Worm (Caenorhabditis elegans) whole organism, late embryonic: ENCODE measurements around the gene K12H4.6.

ENCODE experiments used
- C08G9.2 ChIP-seq: sonication (generic microtip); optimal IDR thresholded peaks from 2 replicates; lab custom pipeline; 2016; ENCODE audit warnings: mild to moderate bottlenecking, missing genetic modification characterization, moderate library complexity, missing compliant biosample characterization
- F13H6.1 ChIP-seq: sonication (generic microtip); optimal IDR thresholded peaks from 2 replicates; lab custom pipeline; 2016; ENCODE audit warnings: missing genetic modification characterization, missing compliant biosample characterization
- ahr-1 ChIP-seq: sonication (generic microtip); optimal IDR thresholded peaks from 2 replicates; lab custom pipeline; 2016; ENCODE audit warnings: missing genetic modification characterization, missing compliant biosample characterization
- ceh-14 ChIP-seq: sonication (generic microtip); optimal IDR thresholded peaks from 2 replicates; lab custom pipeline; 2016; ENCODE audit warnings: missing genotype, missing genetic modification characterization, missing compliant biosample characterization
- ceh-18 ChIP-seq: sonication (generic microtip); optimal IDR thresholded peaks from 2 replicates; lab custom pipeline; 2016; ENCODE audit warnings: missing genetic modification characterization, missing compliant biosample characterization
- ceh-22 ChIP-seq: sonication (generic microtip); optimal IDR thresholded peaks from 2 replicates; lab custom pipeline; 2017; ENCODE audit warnings: missing biosample characterization, missing genetic modification characterization
- ceh-30 ChIP-seq: fragments of 150-350 bp; optimal IDR thresholded peaks from 2 replicates; lab custom pipeline; 2014; ENCODE audit warnings: missing biosample characterization, missing genetic modification characterization
- ceh-34 ChIP-seq: sonication (generic microtip); optimal IDR thresholded peaks from 2 replicates; lab custom pipeline; 2016; ENCODE audit warnings: mild to moderate bottlenecking, missing genetic modification characterization, missing compliant biosample characterization
- ceh-45 ChIP-seq: fragments of 200-800 bp; sonication (Bioruptor generic); IDR thresholded peaks from 2 replicates; pipeline ENCODE4 v1.3.6; 2022; ENCODE audit warnings: missing genetic modification reagents, missing genetic modification characterization, missing compliant biosample characterization
- ceh-48 ChIP-seq: sonication (generic microtip); optimal IDR thresholded peaks from 2 replicates; lab custom pipeline; 2016; ENCODE audit warnings: missing genetic modification characterization, inconsistent platforms, missing compliant biosample characterization
- che-1 ChIP-seq: sonication (generic microtip); optimal IDR thresholded peaks from 2 replicates; lab custom pipeline; 2016; ENCODE audit warnings: mild to moderate bottlenecking, missing genetic modification characterization, missing compliant biosample characterization
- elt-2 ChIP-seq: sonication (generic microtip); optimal IDR thresholded peaks from 2 replicates; lab custom pipeline; 2016; ENCODE audit warnings: missing genetic modification reagents, missing genetic modification characterization, missing compliant biosample characterization
- elt-4 ChIP-seq: sonication (generic microtip); optimal IDR thresholded peaks from 2 replicates; lab custom pipeline; 2016; ENCODE audit warnings: missing genetic modification characterization, missing compliant biosample characterization
- fax-1 ChIP-seq: sonication (generic microtip); optimal IDR thresholded peaks from 2 replicates; lab custom pipeline; 2016; ENCODE audit warnings: missing genotype, missing genetic modification characterization, missing compliant biosample characterization
- fkh-10 ChIP-seq: fragments of 150-350 bp; optimal IDR thresholded peaks from 2 replicates; lab custom pipeline; 2014; ENCODE audit warnings: missing biosample characterization, missing genetic modification reagents, missing genetic modification characterization
- fkh-6 ChIP-seq: sonication (generic microtip); optimal IDR thresholded peaks from 2 replicates; lab custom pipeline; 2016; ENCODE audit warnings: missing genetic modification characterization, missing compliant biosample characterization
- gmeb-2 ChIP-seq: sonication (generic microtip); optimal IDR thresholded peaks from 2 replicates; lab custom pipeline; 2016; ENCODE audit warnings: missing genetic modification characterization, inconsistent platforms, missing compliant biosample characterization
- hlh-13 ChIP-seq: fragments of 200-800 bp; sonication (Bioruptor generic); optimal IDR thresholded peaks from 2 replicates; lab custom pipeline; 2018; ENCODE audit warnings: mild to moderate bottlenecking, missing genetic modification characterization, missing compliant biosample characterization
- hlh-15 ChIP-seq: sonication (generic microtip); optimal IDR thresholded peaks from 2 replicates; lab custom pipeline; 2016; ENCODE audit warnings: missing genetic modification characterization, missing compliant biosample characterization
- hlh-30 ChIP-seq: sonication (generic microtip); optimal IDR thresholded peaks from 2 replicates; lab custom pipeline; 2017; ENCODE audit warnings: antibody characterized with exemption, missing genetic modification characterization, missing compliant biosample characterization; ENCODE audit not compliant: insufficient read depth
- hlh-6 ChIP-seq: sonication (generic microtip); optimal IDR thresholded peaks from 2 replicates; lab custom pipeline; 2016; ENCODE audit warnings: missing genotype, missing genetic modification characterization, missing compliant biosample characterization
- lim-6 ChIP-seq: sonication (generic microtip); optimal IDR thresholded peaks from 2 replicates; lab custom pipeline; 2016; ENCODE audit warnings: missing genetic modification characterization, missing compliant biosample characterization
- lin-11 ChIP-seq: fragments of 200-800 bp; sonication (Bioruptor generic); optimal IDR thresholded peaks from 2 replicates; lab custom pipeline; 2018; ENCODE audit warnings: mild to moderate bottlenecking, missing genetic modification characterization, missing compliant biosample characterization
- madf-2 ChIP-seq: sonication (generic microtip); optimal IDR thresholded peaks from 2 replicates; lab custom pipeline; 2017; ENCODE audit warnings: missing genetic modification characterization, missing compliant biosample characterization
- nfya-1 ChIP-seq: sonication (generic microtip); optimal IDR thresholded peaks from 2 replicates; lab custom pipeline; 2017; ENCODE audit warnings: missing genetic modification characterization, mild to moderate bottlenecking, missing compliant biosample characterization, antibody characterized with exemption, moderate library complexity
- nhr-11 ChIP-seq: fragments of 150-350 bp; optimal IDR thresholded peaks from 2 replicates; lab custom pipeline; 2014; ENCODE audit warnings: missing biosample characterization, missing genetic modification characterization
- nhr-232 ChIP-seq: sonication (generic microtip); optimal IDR thresholded peaks from 2 replicates; lab custom pipeline; 2016; ENCODE audit warnings: missing genetic modification characterization, missing compliant biosample characterization
- pat-9 ChIP-seq: fragments of 200-800 bp; sonication (Bioruptor generic); optimal IDR thresholded peaks from 2 replicates; lab custom pipeline; 2018; ENCODE audit warnings: mild to moderate bottlenecking, missing genetic modification characterization, moderate library complexity, missing compliant biosample characterization
- pax-1 ChIP-seq: fragments of 150-350 bp; optimal IDR thresholded peaks from 2 replicates; lab custom pipeline; 2014; ENCODE audit warnings: missing biosample characterization, missing genetic modification characterization
- pros-1 ChIP-seq: fragments of 150-350 bp; optimal IDR thresholded peaks from 2 replicates; lab custom pipeline; 2014; ENCODE audit warnings: missing biosample characterization, missing genetic modification reagents, missing genetic modification characterization
- ref-2 ChIP-seq: sonication (generic microtip); optimal IDR thresholded peaks from 2 replicates; lab custom pipeline; 2016; ENCODE audit warnings: missing genetic modification characterization, missing compliant biosample characterization
- sox-2 ChIP-seq: fragments of 200-800 bp; sonication (Bioruptor generic); IDR thresholded peaks from 2 replicates; pipeline ENCODE4 v1.3.6; 2022; ENCODE audit warnings: missing genetic modification reagents, missing genetic modification characterization, missing compliant biosample characterization
- syd-9 ChIP-seq: sonication (generic microtip); optimal IDR thresholded peaks from 2 replicates; lab custom pipeline; 2016; ENCODE audit warnings: mild to moderate bottlenecking, missing genetic modification characterization, moderate library complexity, missing compliant biosample characterization
- tbx-2 ChIP-seq: sonication (generic microtip); optimal IDR thresholded peaks from 2 replicates; lab custom pipeline; 2016; ENCODE audit warnings: missing genetic modification characterization, missing compliant biosample characterization
- zip-5 ChIP-seq: sonication (generic microtip); optimal IDR thresholded peaks from 2 replicates; lab custom pipeline; 2016; ENCODE audit warnings: missing genetic modification characterization, missing compliant biosample characterization

K12H4.6 gene

DNA sequence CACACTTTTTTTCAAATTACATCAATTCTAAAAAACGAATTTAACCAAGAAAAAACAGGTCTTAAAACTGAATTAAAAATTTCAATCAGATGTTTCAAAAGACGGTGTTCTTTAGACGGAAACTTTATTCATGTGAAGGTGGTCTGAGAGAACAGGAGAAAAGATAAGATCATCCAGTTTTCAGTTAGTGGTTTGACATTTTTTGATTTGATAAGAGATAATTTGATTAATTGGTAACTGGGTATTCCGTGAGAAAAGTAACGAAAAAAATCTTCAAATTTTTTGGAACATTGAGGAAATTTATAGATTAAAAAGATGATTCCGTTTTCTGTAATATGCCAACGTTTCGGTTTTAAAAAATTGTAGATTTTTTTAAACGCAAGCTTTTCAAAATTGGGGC is 6.2 kb downstream of the K12H4.6 start:
- TF ChIP-seq nfya-1, result no peak
- no peak for TF ChIP-seq ceh-18 (tag; lab: Kevin White, UChicago)
- TF ChIP-seq ceh-14 (tag; lab: Kevin White, UChicago), result no peak
- no peak for TF ChIP-seq hlh-15
- TF ChIP-seq C08G9.2, result no peak
- TF ChIP-seq elt-2 (tag; lab: Kevin White, UChicago), result no peak
- no peak for TF ChIP-seq ceh-34 (tag; lab: Kevin White, UChicago)
- no peak for TF ChIP-seq sox-2 (GFP tag; lab: Robert Waterston, UW)
- no peak for TF ChIP-seq tbx-2 (tag; lab: Kevin White, UChicago)

DNA sequence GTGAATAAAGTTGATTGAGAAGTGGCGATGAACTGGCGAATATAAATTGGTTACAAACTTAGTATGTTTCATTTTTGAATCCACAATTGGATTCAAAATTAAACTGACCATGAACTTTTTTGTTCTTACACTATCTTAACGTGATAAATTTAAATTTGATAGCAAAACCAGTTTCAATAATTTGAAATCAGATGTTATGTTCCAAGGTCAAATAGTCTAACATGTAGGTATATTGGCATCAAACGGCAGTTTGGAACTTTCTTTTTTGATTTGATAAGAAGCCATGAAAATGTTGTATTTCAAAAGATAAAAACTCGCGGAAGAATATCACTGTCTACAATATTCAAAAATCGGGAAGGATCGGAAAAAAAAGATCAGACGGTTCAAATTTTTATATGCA is 6.6 kb downstream of the K12H4.6 start:
- TF ChIP-seq nhr-11 (tag; lab: Kevin White, UChicago) (no peak), ceh-45 (GFP tag; lab: Robert Waterston, UW) (no peak), hlh-6 (no peak), hlh-15 (no peak), che-1 (tag; lab: Kevin White, UChicago) (no peak), ceh-30 (tag; lab: Kevin White, UChicago) (no peak), zip-5 (no peak), nhr-232 (no peak), pros-1 (tag; lab: Kevin White, UChicago) (no peak), C08G9.2 (no peak), fax-1 (tag; lab: Kevin White, UChicago) (no peak), sox-2 (GFP tag; lab: Robert Waterston, UW) (no peak), gmeb-2 (tag; lab: Kevin White, UChicago) (no peak), pax-1 (tag; lab: Kevin White, UChicago) (no peak)
- TF ChIP-seq, all 69 proteins: peak for 0

DNA sequence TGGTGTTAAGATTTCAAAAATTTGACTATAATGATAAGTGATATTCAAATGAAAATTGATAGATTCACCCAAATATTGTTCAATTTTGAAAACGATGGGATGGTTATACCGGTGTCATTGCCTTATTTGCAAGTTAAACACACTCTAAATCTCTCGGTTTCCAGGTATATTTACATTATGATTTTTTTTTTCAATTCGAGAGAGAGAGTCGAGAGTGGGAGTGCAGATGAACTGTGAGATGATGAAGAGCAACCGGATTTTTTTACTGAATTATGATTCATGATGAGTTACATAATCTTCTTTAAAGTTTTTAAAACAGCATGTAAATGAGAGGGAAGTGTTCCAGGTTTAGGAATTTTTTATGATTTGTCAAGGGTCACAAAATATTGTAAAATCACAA is 9.1 kb downstream of the K12H4.6 start, which contains the start of gene F44B9.10:
Gene F44B9.10, minus strand, starts transcription at position 101 of the 400 bp plus-strand sequence.
- TF ChIP-seq madf-2 (tag; lab: Kevin White, UChicago) (no peak), ceh-22 (no peak), F13H6.1 (tag; lab: Kevin White, UChicago) (no peak), hlh-30 (tag; lab: Kevin White, UChicago) (no peak), zip-5 (no peak), elt-2 (tag; lab: Kevin White, UChicago) (no peak), elt-4 (no peak), nfya-1 (no peak), nhr-11 (tag; lab: Kevin White, UChicago) (no peak), syd-9 (no peak), lim-6 (no peak), pat-9 (tag; lab: Kevin White, UChicago) (no peak)

- no peak for TF ChIP-seq fkh-10 (GFP tag; lab: Kevin White, UChicago)
These were observed 11.7 kb downstream of the K12H4.6 start, which contains the start of gene F44B9.9 for ce11 chrIII:8030963-8031362. Gene F44B9.9, minus strand, starts transcription at chrIII:8031063.

- TF ChIP-seq fkh-6 (tag; lab: Kevin White, UChicago), result no peak
- peak; percentile 44 for TF ChIP-seq nfya-1
- TF ChIP-seq ref-2 (tag; lab: Kevin White, UChicago), result no peak
These were observed 13.2 kb downstream of the K12H4.6 start, which contains the start of gene F44B9.8 for ce11 chrIII:8029487-8029886. Gene F44B9.8, minus strand, starts transcription at chrIII:8029649.

ce11 chrIII:8027942-8028341 is 14.7 kb downstream of the K12H4.6 start, which contains the start of gene mdt-30:
Gene mdt-30, minus strand, starts transcription at chrIII:8028042.
- no peak for TF ChIP-seq nfya-1

DNA sequence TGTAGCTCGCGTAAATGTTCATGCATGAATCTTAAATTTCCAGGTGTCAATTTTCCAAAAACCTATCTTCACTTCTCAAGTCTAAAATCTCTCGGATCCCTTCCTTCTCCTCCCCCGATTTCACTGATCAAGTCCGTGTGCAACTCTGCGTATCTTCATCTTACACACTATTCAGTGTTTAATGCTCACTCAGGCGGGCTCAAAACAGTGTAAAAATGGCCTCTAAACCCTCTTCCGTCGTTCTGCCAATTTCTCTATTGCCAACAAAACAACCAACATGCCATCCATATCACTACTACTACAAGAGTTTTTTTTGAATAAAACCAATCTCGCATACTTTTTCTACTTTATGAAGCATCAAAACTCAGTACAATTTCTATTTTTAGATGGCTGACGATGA is 20.6 kb downstream of the K12H4.6 start, which contains the start of gene F44B9.2:
Gene F44B9.2, plus strand, starts transcription at position 387 of the 400 bp plus-strand sequence.
- TF ChIP-seq ahr-1 (no peak), ceh-48 (no peak), lin-11 (no peak), hlh-13 (no peak), pat-9 (tag; lab: Kevin White, UChicago) (peak; percentile 5)
